In genomic region chrIV:15696786-15697185, ce11 we compare ENCODE assay signal across 4 worm cellular contexts.
A peak's percentile ranks its signal among the peaks of the same experiment; 100 is the strongest.
TF ChIP-seq lines count a peak whose summit lies in the region.

No protein-coding gene starts in this region.

TF ChIP-seq in whole organism, L1 larva, 84 proteins besides CTCF, POLR2A, EP300 and RAD21 (continued from another document and continues in another):
- TF ChIP-seq nhr-11 (tag; optimal IDR thresholded peaks at IDR 0.05; lab: Kevin White, UChicago) (peak; percentile 28), nhr-71 (tag; optimal IDR thresholded peaks at IDR 0.05; lab: Kevin White, UChicago) (peak; percentile 90), rnt-1 (tag; optimal IDR thresholded peaks at IDR 0.05; lab: Kevin White, UChicago) (no peak), nhr-28 (tag; optimal IDR thresholded peaks at IDR 0.05; lab: Kevin White, UChicago) (no peak), egl-27 (tag; optimal IDR thresholded peaks at IDR 0.05; lab: Kevin White, UChicago) (peak in 1 of 2 experiments; percentile 11), skn-1 (tag; optimal IDR thresholded peaks at IDR 0.05; lab: Kevin White, UChicago) (peak; percentile 45), tlp-1 (tag; optimal IDR thresholded peaks at IDR 0.05; lab: Kevin White, UChicago) (no peak), ama-1 (optimal IDR thresholded peaks at IDR 0.05; lab: Kevin White, UChicago) (no peak), nhr-84 (tag; optimal IDR thresholded peaks at IDR 0.05; lab: Kevin White, UChicago) (no peak), ztf-4 (tag; optimal IDR thresholded peaks at IDR 0.05; lab: Kevin White, UChicago) (no peak), nhr-19 (GFP tag; conservative IDR thresholded peaks at IDR 0.05; lab: Robert Waterston, UW) (peak; percentile 52), aha-1 (tag; optimal IDR thresholded peaks at IDR 0.05; lab: Kevin White, UChicago) (no peak), pag-3 (tag; optimal IDR thresholded peaks at IDR 0.05; lab: Kevin White, UChicago; ENCODE audit: borderline replicate concordance, insufficient read depth) (no peak), ets-5 (GFP tag; IDR thresholded peaks at IDR 0.05; lab: Robert Waterston, UW) (no peak), sox-4 (tag; optimal IDR thresholded peaks at IDR 0.05; lab: Kevin White, UChicago) (no peak), F16B12.6 (tag; optimal IDR thresholded peaks at IDR 0.05; lab: Kevin White, UChicago) (peak; percentile 35), ceh-82 (tag; optimal IDR thresholded peaks at IDR 0.05; lab: Kevin White, UChicago) (peak; percentile 40 to 85 (median 72)), tbx-2 (tag; optimal IDR thresholded peaks at IDR 0.05; lab: Kevin White, UChicago) (peak; percentile 80), lin-15B (tag; optimal IDR thresholded peaks at IDR 0.05; lab: Kevin White, UChicago) (peak; percentile 8), swsn-7 (tag; optimal IDR thresholded peaks at IDR 0.05; lab: Kevin White, UChicago) (peak; percentile 71), jun-1 (tag; optimal IDR thresholded peaks at IDR 0.05; lab: Kevin White, UChicago) (peak; percentile 3), nhr-76 (tag; optimal IDR thresholded peaks at IDR 0.05; lab: Kevin White, UChicago) (no peak), egl-13 (tag; optimal IDR thresholded peaks at IDR 0.05; lab: Kevin White, UChicago) (peak; percentile 70), lin-14 (GFP tag; optimal IDR thresholded peaks at IDR 0.05; lab: Kevin White, UChicago) (peak; percentile 97), nhr-237 (tag; optimal IDR thresholded peaks at IDR 0.05; lab: Kevin White, UChicago) (no peak), snu-23 (GFP tag; optimal IDR thresholded peaks at IDR 0.05; lab: Kevin White, UChicago) (peak; percentile 76), blmp-1 (tag; optimal IDR thresholded peaks at IDR 0.05; lab: Kevin White, UChicago) (no peak), unc-86 (tag; optimal IDR thresholded peaks at IDR 0.05; lab: Kevin White, UChicago) (peak; percentile 82), zip-4 (GFP tag; optimal IDR thresholded peaks at IDR 0.05; lab: Kevin White, UChicago) (peak; percentile 5), nhr-77 (tag; optimal IDR thresholded peaks at IDR 0.05; lab: Kevin White, UChicago) (peak; percentile 10), mef-2 (tag; optimal IDR thresholded peaks at IDR 0.05; lab: Kevin White, UChicago) (peak; percentile 55), zag-1 (tag; optimal IDR thresholded peaks at IDR 0.05; lab: Kevin White, UChicago) (peak; percentile 55), fkh-4 (tag; optimal IDR thresholded peaks at IDR 0.05; lab: Kevin White, UChicago; ENCODE audit: borderline replicate concordance) (no peak)

TF ChIP-seq in whole organism, L2 larva, 48 proteins besides CTCF, POLR2A, EP300 and RAD21 (continued from another document):
- TF ChIP-seq mdl-1 (tag; optimal IDR thresholded peaks at IDR 0.05; lab: Kevin White, UChicago) (peak; percentile 38 to 92), lin-11 (tag; optimal IDR thresholded peaks at IDR 0.05; lab: Kevin White, UChicago) (peak; percentile 32), fos-1 (tag; optimal IDR thresholded peaks at IDR 0.05; lab: Kevin White, UChicago) (peak; percentile 29), crh-2 (tag; optimal IDR thresholded peaks at IDR 0.05; lab: Kevin White, UChicago) (peak; percentile 78), ama-1 (optimal IDR thresholded peaks at IDR 0.05; lab: Kevin White, UChicago) (peak; percentile 6), nhr-12 (tag; optimal IDR thresholded peaks at IDR 0.05; lab: Kevin White, UChicago) (no peak), peb-1 (tag; optimal IDR thresholded peaks at IDR 0.05; lab: Kevin White, UChicago) (no peak), F13H6.1 (tag; optimal IDR thresholded peaks at IDR 0.05; lab: Kevin White, UChicago) (peak; percentile 75), snpc-4 (tag; optimal IDR thresholded peaks at IDR 0.05; lab: Kevin White, UChicago) (peak; percentile 36), sem-4 (tag; optimal IDR thresholded peaks at IDR 0.05; lab: Kevin White, UChicago) (peak; percentile 67), unc-55 (GFP tag; optimal IDR thresholded peaks at IDR 0.05; lab: Kevin White, UChicago) (peak; percentile 86), alr-1 (tag; optimal IDR thresholded peaks at IDR 0.05; lab: Kevin White, UChicago) (no peak), nhr-25 (tag; optimal IDR thresholded peaks at IDR 0.05; lab: Kevin White, UChicago) (no peak), nhr-129 (tag; optimal IDR thresholded peaks at IDR 0.05; lab: Kevin White, UChicago) (peak; percentile 83), mab-5 (tag; optimal IDR thresholded peaks at IDR 0.05; lab: Kevin White, UChicago) (peak; percentile 79), ztf-4 (tag; optimal IDR thresholded peaks at IDR 0.05; lab: Kevin White, UChicago) (peak; percentile 63)
TF ChIP-seq in whole organism, L2 larva: peak in this region for 21.

TF ChIP-seq in whole organism, L3 larva, 47 proteins besides CTCF, POLR2A, EP300 and RAD21 (continued from another document):
- TF ChIP-seq hmg-11 (tag; optimal IDR thresholded peaks at IDR 0.05; lab: Kevin White, UChicago) (peak; percentile 95), daf-12 (tag; optimal IDR thresholded peaks at IDR 0.05; lab: Kevin White, UChicago) (no peak), lin-15B (tag; optimal IDR thresholded peaks at IDR 0.05; lab: Kevin White, UChicago) (peak; percentile 55), snpc-4 (tag; optimal IDR thresholded peaks at IDR 0.05; lab: Kevin White, UChicago) (peak; percentile 60), fkh-10 (GFP tag; optimal IDR thresholded peaks at IDR 0.05; lab: Kevin White, UChicago) (peak; percentile 90), elt-1 (tag; optimal IDR thresholded peaks at IDR 0.05; lab: Kevin White, UChicago) (no peak)

TF ChIP-seq in whole organism, L4 larva, 104 proteins besides CTCF, POLR2A, EP300 and RAD21 (continued from another document and continues in another):
- TF ChIP-seq aly-2 (tag; optimal IDR thresholded peaks at IDR 0.05; lab: Kevin White, UChicago) (no peak), nhr-42 (GFP tag; IDR thresholded peaks at IDR 0.05; lab: Robert Waterston, UW) (no peak), F44E2.7 (GFP tag; IDR thresholded peaks at IDR 0.05; lab: Robert Waterston, UW) (no peak), zfp-2 (tag; optimal IDR thresholded peaks at IDR 0.05; lab: Kevin White, UChicago) (no peak), zip-2 (tag; optimal IDR thresholded peaks at IDR 0.05; lab: Kevin White, UChicago) (no peak), fkh-10 (GFP tag; optimal IDR thresholded peaks at IDR 0.05; lab: Kevin White, UChicago) (peak; percentile 66), lin-38 (GFP tag; IDR thresholded peaks at IDR 0.05; lab: Robert Waterston, UW) (peak; percentile 45), spr-3 (GFP tag; optimal IDR thresholded peaks at IDR 0.05; lab: Kevin White, UChicago) (no peak), lir-3 (tag; optimal IDR thresholded peaks at IDR 0.05; lab: Kevin White, UChicago) (no peak), attf-4 (tag; optimal IDR thresholded peaks at IDR 0.05; lab: Kevin White, UChicago) (no peak), ctbp-1 (GFP tag; IDR thresholded peaks at IDR 0.05; lab: Robert Waterston, UW) (peak; percentile 82; the same call in 1 of the 2 replicates), lin-15B (tag; optimal IDR thresholded peaks at IDR 0.05; lab: Kevin White, UChicago) (no peak), ztf-11 (tag; optimal IDR thresholded peaks at IDR 0.05; lab: Kevin White, UChicago) (no peak), daf-16 (GFP tag; optimal IDR thresholded peaks at IDR 0.05; lab: Kevin White, UChicago) (peak in 1 of 2 experiments; percentile 8), daf-16 (tag; optimal IDR thresholded peaks at IDR 0.05; lab: Kevin White, UChicago) (no peak), F49E8.2 (tag; optimal IDR thresholded peaks at IDR 0.05; lab: Kevin White, UChicago; ENCODE audit: borderline replicate concordance) (no peak), R02D3.7 (tag; optimal IDR thresholded peaks at IDR 0.05; lab: Kevin White, UChicago) (no peak), nhr-76 (tag; optimal IDR thresholded peaks at IDR 0.05; lab: Kevin White, UChicago) (no peak), Y48G9A.11 (GFP tag; IDR thresholded peaks at IDR 0.05; lab: Robert Waterston, UW) (no peak), F37D6.2 (tag; optimal IDR thresholded peaks at IDR 0.05; lab: Kevin White, UChicago) (peak; percentile 73), Y75B8A.6 (GFP tag; IDR thresholded peaks at IDR 0.05; lab: Robert Waterston, UW) (no peak), mep-1 (tag; optimal IDR thresholded peaks at IDR 0.05; lab: Kevin White, UChicago) (peak; percentile 85), dmd-8 (GFP tag; IDR thresholded peaks at IDR 0.05; lab: Robert Waterston, UW) (no peak), madf-5 (GFP tag; IDR thresholded peaks at IDR 0.05; lab: Robert Waterston, UW) (no peak), nhr-6 (tag; optimal IDR thresholded peaks at IDR 0.05; lab: Kevin White, UChicago) (no peak), nhr-28 (tag; optimal IDR thresholded peaks at IDR 0.05; lab: Kevin White, UChicago) (no peak), Y105C5A.15 (GFP tag; IDR thresholded peaks at IDR 0.05; lab: Robert Waterston, UW) (no peak), F10B5.3 (tag; optimal IDR thresholded peaks at IDR 0.05; lab: Kevin White, UChicago) (no peak), nhr-102 (tag; optimal IDR thresholded peaks at IDR 0.05; lab: Kevin White, UChicago) (no peak), set-16 (GFP tag; IDR thresholded peaks at IDR 0.05; lab: Robert Waterston, UW) (peak; percentile 68), dmd-9 (GFP tag; IDR thresholded peaks at IDR 0.05; lab: Robert Waterston, UW) (no peak), D1046.2 (GFP tag; IDR thresholded peaks at IDR 0.05; lab: Robert Waterston, UW) (peak; percentile 68; the same call in 1 of the 2 replicates), jun-1 (tag; optimal IDR thresholded peaks at IDR 0.05; lab: Kevin White, UChicago) (no peak), lin-13 (GFP tag; optimal IDR thresholded peaks at IDR 0.05; lab: Kevin White, UChicago) (no peak), hlh-30 (tag; optimal IDR thresholded peaks at IDR 0.05; lab: Kevin White, UChicago; ENCODE audit: insufficient read depth) (peak; percentile 89), snpc-4 (tag; optimal IDR thresholded peaks at IDR 0.05; lab: Kevin White, UChicago) (no peak), tag-97 (GFP tag; IDR thresholded peaks at IDR 0.05; lab: Robert Waterston, UW) (no peak), lim-7 (GFP tag; IDR thresholded peaks at IDR 0.05; lab: Robert Waterston, UW) (no peak), egl-43 (GFP tag; IDR thresholded peaks at IDR 0.05; lab: Robert Waterston, UW) (no peak), saeg-2 (GFP tag; IDR thresholded peaks at IDR 0.05; lab: Robert Waterston, UW) (no peak), unc-62 (GFP tag; optimal IDR thresholded peaks at IDR 0.05 in 1 of 2; lab: Kevin White, UChicago) (peak in 1 of 2 experiments; percentile 59), unc-62 (tag; optimal IDR thresholded peaks at IDR 0.05; lab: Kevin White, UChicago) (no peak), mdl-1 (tag; optimal IDR thresholded peaks at IDR 0.05; lab: Kevin White, UChicago) (peak; percentile 53 to 87), nhr-111 (GFP tag; optimal IDR thresholded peaks at IDR 0.05; lab: Kevin White, UChicago) (no peak), lin-29 (GFP tag; IDR thresholded peaks at IDR 0.05; lab: Robert Waterston, UW) (no peak), zag-1 (tag; optimal IDR thresholded peaks at IDR 0.05; lab: Kevin White, UChicago) (no peak), sdz-12 (GFP tag; optimal IDR thresholded peaks at IDR 0.05; lab: Kevin White, UChicago) (no peak), mxl-3 (GFP tag; optimal IDR thresholded peaks at IDR 0.05; lab: Kevin White, UChicago) (no peak), daf-12 (tag; optimal IDR thresholded peaks at IDR 0.05; lab: Kevin White, UChicago) (no peak), snpc-1.2 (GFP tag; IDR thresholded peaks at IDR 0.05; lab: Robert Waterston, UW) (no peak), nhr-11 (tag; optimal IDR thresholded peaks at IDR 0.05; lab: Kevin White, UChicago) (peak; percentile 83), Y5F2A.4 (GFP tag; optimal IDR thresholded peaks at IDR 0.05; lab: Kevin White, UChicago) (no peak), ces-1 (GFP tag; optimal IDR thresholded peaks at IDR 0.05; lab: Kevin White, UChicago) (peak; percentile 45), dmd-6 (GFP tag; IDR thresholded peaks at IDR 0.05; lab: Robert Waterston, UW) (peak; percentile 11; the same call in 1 of the 2 replicates), ZK337.2 (GFP tag; IDR thresholded peaks at IDR 0.05; lab: Robert Waterston, UW) (no peak), nhr-41 (GFP tag; IDR thresholded peaks at IDR 0.05; lab: Robert Waterston, UW) (no peak), nhr-237 (tag; optimal IDR thresholded peaks at IDR 0.05; lab: Kevin White, UChicago) (no peak), gei-8 (GFP tag; optimal IDR thresholded peaks at IDR 0.05; lab: Kevin White, UChicago) (no peak), mdt-29 (GFP tag; IDR thresholded peaks at IDR 0.05; lab: Robert Waterston, UW) (no peak), zfp-3 (GFP tag; conservative IDR thresholded peaks at IDR 0.05; lab: Robert Waterston, UW) (no peak), vab-7 (GFP tag; IDR thresholded peaks at IDR 0.05; lab: Robert Waterston, UW) (no peak), nhr-25 (tag; optimal IDR thresholded peaks at IDR 0.05; lab: Kevin White, UChicago; ENCODE audit: borderline replicate concordance, insufficient read depth) (no peak), ceh-82 (tag; optimal IDR thresholded peaks at IDR 0.05; lab: Kevin White, UChicago) (no peak), mxl-2 (GFP tag; conservative IDR thresholded peaks at IDR 0.05; lab: Robert Waterston, UW) (no peak), spr-1 (tag; optimal IDR thresholded peaks at IDR 0.05; lab: Kevin White, UChicago) (no peak), fos-1 (tag; optimal IDR thresholded peaks at IDR 0.05; lab: Kevin White, UChicago) (no peak), ceh-32 (tag; optimal IDR thresholded peaks at IDR 0.05; lab: Kevin White, UChicago; ENCODE audit: poor library complexity) (no peak), hmg-1.1 (GFP tag; IDR thresholded peaks at IDR 0.05; lab: Robert Waterston, UW) (peak; percentile 83), ceh-20 (GFP tag; IDR thresholded peaks at IDR 0.05; lab: Robert Waterston, UW) (0 out of 2 replicates have a peak, but pooled peaks have one; percentile 52), F26F4.8 (GFP tag; conservative IDR thresholded peaks at IDR 0.05; lab: Robert Waterston, UW) (no peak), ceh-44 (GFP tag; IDR thresholded peaks at IDR 0.05; lab: Robert Waterston, UW) (peak; percentile 35; the same call in 1 of the 2 replicates), nhr-77 (tag; optimal IDR thresholded peaks at IDR 0.05; lab: Kevin White, UChicago) (no peak), T26A8.4 (GFP tag; IDR thresholded peaks at IDR 0.05; lab: Robert Waterston, UW) (no peak), hlh-11 (tag; optimal IDR thresholded peaks at IDR 0.05; lab: Kevin White, UChicago) (no peak), arid-1 (GFP tag; conservative IDR thresholded peaks at IDR 0.05; lab: Robert Waterston, UW) (no peak), lin-39 (tag; optimal IDR thresholded peaks at IDR 0.05; lab: Kevin White, UChicago) (no peak), lin-1 (GFP tag; IDR thresholded peaks at IDR 0.05; lab: Robert Waterston, UW) (no peak), dve-1 (tag; optimal IDR thresholded peaks at IDR 0.05; lab: Kevin White, UChicago; ENCODE audit: insufficient read depth) (peak; percentile 20), mes-2 (tag; optimal IDR thresholded peaks at IDR 0.05; lab: Kevin White, UChicago; ENCODE audit: poor library complexity, severe bottlenecking) (no peak), cey-2 (tag; optimal IDR thresholded peaks at IDR 0.05; lab: Kevin White, UChicago; ENCODE audit: borderline replicate concordance, insufficient read depth) (no peak), unc-130 (GFP tag; optimal IDR thresholded peaks at IDR 0.05; lab: Kevin White, UChicago) (no peak), zip-11 (GFP tag; IDR thresholded peaks at IDR 0.05; lab: Robert Waterston, UW) (no peak), unc-39 (tag; optimal IDR thresholded peaks at IDR 0.05; lab: Kevin White, UChicago) (no peak), daf-8 (GFP tag; IDR thresholded peaks at IDR 0.05; lab: Robert Waterston, UW) (no peak), madf-9 (GFP tag; conservative IDR thresholded peaks at IDR 0.05; lab: Robert Waterston, UW) (no peak), ceh-28 (tag; optimal IDR thresholded peaks at IDR 0.05; lab: Kevin White, UChicago) (no peak)
